Fruit fly (Drosophila melanogaster) whole organism, wandering third instar larva: ENCODE data around the gene CG33514.

Experiments used
- Vsx2 ChIP-seq: fragments of 200-300, 225-300 bp; sonication (Bioruptor generic); optimal IDR thresholded peaks from 2 replicates; lab custom pipeline; 2018; ENCODE audit warnings: missing biosample characterization, missing genetic modification characterization; ENCODE audit not compliant: partially characterized antibody
- ey ChIP-seq: fragments of 200-800 bp; sonication (Bioruptor generic); optimal IDR thresholded peaks from 2 replicates; lab custom pipeline; 2016; ENCODE audit warnings: missing biosample characterization, missing genetic modification characterization
- h ChIP-seq: fragments of 200-800 bp; sonication (Bioruptor generic); optimal IDR thresholded peaks from 3 replicates; lab custom pipeline; 2016; ENCODE audit warnings: missing biosample characterization, mild to moderate bottlenecking, missing genetic modification characterization

dm6 chr3L:4383543-4384325 is 18.5 kb downstream of the CG33514 start:
- TF ChIP-seq Vsx2 (GFP tag; lab: Kevin White, UChicago) (no peak), h (GFP tag; lab: Kevin White, UChicago) (no peak), ey (GFP tag; lab: Kevin White, UChicago) (no peak)
